ENCODE assay signal across 3 worm cellular contexts in genomic region chrII:7182630-7183029, ce11.
TF ChIP-seq lines count a peak whose summit lies in the region.

No protein-coding gene starts in this region.

TF ChIP-seq in whole organism, L1 larva, 84 proteins besides CTCF, POLR2A, EP300 and RAD21 (continued from another document):
- TF ChIP-seq skn-1 (tag; optimal IDR thresholded peaks at IDR 0.05; lab: Kevin White, UChicago) (no peak), hpl-2 (GFP tag; optimal IDR thresholded peaks at IDR 0.05; lab: Kevin White, UChicago) (no peak), hlh-4 (tag; optimal IDR thresholded peaks at IDR 0.05; lab: Kevin White, UChicago) (no peak), lin-14 (GFP tag; optimal IDR thresholded peaks at IDR 0.05; lab: Kevin White, UChicago) (peak; percentile 83), xbp-1 (tag; optimal IDR thresholded peaks at IDR 0.05; lab: Kevin White, UChicago) (peak; percentile 10), egl-13 (tag; optimal IDR thresholded peaks at IDR 0.05; lab: Kevin White, UChicago) (peak; percentile 37), lin-35 (GFP tag; optimal IDR thresholded peaks at IDR 0.05; lab: Kevin White, UChicago) (peak in 1 of 2 experiments; percentile 9), ceh-90 (tag; optimal IDR thresholded peaks at IDR 0.05; lab: Kevin White, UChicago) (no peak), lsy-2 (tag; optimal IDR thresholded peaks at IDR 0.05; lab: Kevin White, UChicago) (peak; percentile 25 to 50), mep-1 (tag; optimal IDR thresholded peaks at IDR 0.05; lab: Kevin White, UChicago) (peak; percentile 35), nhr-71 (tag; optimal IDR thresholded peaks at IDR 0.05; lab: Kevin White, UChicago) (peak; percentile 41), efl-1 (optimal IDR thresholded peaks at IDR 0.05; lab: Kevin White, UChicago) (peak in 1 of 2 experiments; percentile 6), efl-1 (GFP tag; optimal IDR thresholded peaks at IDR 0.05 in 1 of 2; lab: Kevin White, UChicago) (peak in 1 of 2 experiments; percentile 74)

TF ChIP-seq in whole organism, L2 larva, 48 proteins besides CTCF, POLR2A, EP300 and RAD21 (continued from another document):
- no peak for TF ChIP-seq ceh-16 (tag; optimal IDR thresholded peaks at IDR 0.05; lab: Kevin White, UChicago)
- no peak for TF ChIP-seq ama-1 (optimal IDR thresholded peaks at IDR 0.05; lab: Kevin White, UChicago)
- TF ChIP-seq lin-39 (tag; optimal IDR thresholded peaks at IDR 0.05; lab: Kevin White, UChicago), result no peak
- TF ChIP-seq mab-5 (tag; optimal IDR thresholded peaks at IDR 0.05; lab: Kevin White, UChicago), result no peak
- TF ChIP-seq lin-11 (tag; optimal IDR thresholded peaks at IDR 0.05; lab: Kevin White, UChicago), result peak; percentile 31
- peak; percentile 64 for TF ChIP-seq C34F6.9 (tag; optimal IDR thresholded peaks at IDR 0.05; lab: Kevin White, UChicago)
- no peak for TF ChIP-seq dmd-4 (tag; optimal IDR thresholded peaks at IDR 0.05; lab: Kevin White, UChicago)
- no peak for TF ChIP-seq R02D3.7 (tag; optimal IDR thresholded peaks at IDR 0.05; lab: Kevin White, UChicago)
- peak; percentile 50 for TF ChIP-seq unc-55 (GFP tag; optimal IDR thresholded peaks at IDR 0.05; lab: Kevin White, UChicago)
- TF ChIP-seq nhr-129 (tag; optimal IDR thresholded peaks at IDR 0.05; lab: Kevin White, UChicago), result peak; percentile 12
- no peak for TF ChIP-seq ztf-4 (tag; optimal IDR thresholded peaks at IDR 0.05; lab: Kevin White, UChicago)
- no peak for TF ChIP-seq nhr-10 (tag; optimal IDR thresholded peaks at IDR 0.05; lab: Kevin White, UChicago)
- no peak for TF ChIP-seq peb-1 (tag; optimal IDR thresholded peaks at IDR 0.05; lab: Kevin White, UChicago)
- no peak for TF ChIP-seq nhr-6 (tag; optimal IDR thresholded peaks at IDR 0.05; lab: Kevin White, UChicago)
- no peak for TF ChIP-seq unc-62 (GFP tag; optimal IDR thresholded peaks at IDR 0.05; lab: Kevin White, UChicago)
- TF ChIP-seq alr-1 (tag; optimal IDR thresholded peaks at IDR 0.05; lab: Kevin White, UChicago), result no peak
- no peak for TF ChIP-seq nhr-237 (tag; optimal IDR thresholded peaks at IDR 0.05; lab: Kevin White, UChicago)
- no peak for TF ChIP-seq skn-1 (tag; optimal IDR thresholded peaks at IDR 0.05; lab: Kevin White, UChicago)
- TF ChIP-seq sem-4 (tag; optimal IDR thresholded peaks at IDR 0.05; lab: Kevin White, UChicago), result no peak
- no peak for TF ChIP-seq elt-3 (tag; optimal IDR thresholded peaks at IDR 0.05; lab: Kevin White, UChicago)
- no peak for TF ChIP-seq fos-1 (tag; optimal IDR thresholded peaks at IDR 0.05; lab: Kevin White, UChicago)
- no peak for TF ChIP-seq unc-39 (tag; optimal IDR thresholded peaks at IDR 0.05; lab: Kevin White, UChicago)
- no peak for TF ChIP-seq elt-1 (tag; optimal IDR thresholded peaks at IDR 0.05; lab: Kevin White, UChicago)
- no peak for TF ChIP-seq Y55F3AM.14 (GFP tag; optimal IDR thresholded peaks at IDR 0.05; lab: Kevin White, UChicago)
- TF ChIP-seq nhr-21 (tag; optimal IDR thresholded peaks at IDR 0.05; lab: Kevin White, UChicago), result no peak
- no peak for TF ChIP-seq ceh-82 (tag; optimal IDR thresholded peaks at IDR 0.05; lab: Kevin White, UChicago)
- no peak for TF ChIP-seq zag-1 (tag; optimal IDR thresholded peaks at IDR 0.05; lab: Kevin White, UChicago)
- TF ChIP-seq gmeb-1 (tag; optimal IDR thresholded peaks at IDR 0.05; lab: Kevin White, UChicago), result no peak
- TF ChIP-seq ZK546.5 (tag; optimal IDR thresholded peaks at IDR 0.05; lab: Kevin White, UChicago), result no peak
- TF ChIP-seq nhr-77 (tag; optimal IDR thresholded peaks at IDR 0.05; lab: Kevin White, UChicago), result no peak
- no peak for TF ChIP-seq ztf-1 (GFP tag; conservative IDR thresholded peaks at IDR 0.05; lab: Robert Waterston, UW)
- TF ChIP-seq aly-2 (tag; optimal IDR thresholded peaks at IDR 0.05; lab: Kevin White, UChicago), result no peak
- no peak for TF ChIP-seq sma-3 (GFP tag; optimal IDR thresholded peaks at IDR 0.05; lab: Kevin White, UChicago)

TF ChIP-seq in whole organism, late embryonic, 69 proteins besides CTCF, POLR2A, EP300 and RAD21 (continued from another document):
- TF ChIP-seq unc-42 (tag; optimal IDR thresholded peaks at IDR 0.05; lab: Kevin White, UChicago), result peak; percentile 79
- no peak for TF ChIP-seq ceh-34 (tag; optimal IDR thresholded peaks at IDR 0.05; lab: Kevin White, UChicago)
- no peak for TF ChIP-seq sdc-2 (tag; optimal IDR thresholded peaks at IDR 0.05; lab: Kevin White, UChicago)
- no peak for TF ChIP-seq pat-9 (tag; optimal IDR thresholded peaks at IDR 0.05; lab: Kevin White, UChicago)
- no peak for TF ChIP-seq gmeb-2 (tag; optimal IDR thresholded peaks at IDR 0.05; lab: Kevin White, UChicago)
- no peak for TF ChIP-seq ama-1 (optimal IDR thresholded peaks at IDR 0.05; lab: Kevin White, UChicago)
- no peak for TF ChIP-seq pax-1 (tag; optimal IDR thresholded peaks at IDR 0.05; lab: Kevin White, UChicago)
- no peak for TF ChIP-seq C38D4.7 (GFP tag; optimal IDR thresholded peaks at IDR 0.05; lab: Kevin White, UChicago)
- TF ChIP-seq tbx-2 (tag; optimal IDR thresholded peaks at IDR 0.05; lab: Kevin White, UChicago), result peak; percentile 0
- no peak for TF ChIP-seq ceh-6 (GFP tag; optimal IDR thresholded peaks at IDR 0.05; lab: Kevin White, UChicago)
- TF ChIP-seq fax-1 (tag; optimal IDR thresholded peaks at IDR 0.05; lab: Kevin White, UChicago), result no peak
- peak; percentile 38 for TF ChIP-seq ceh-31 (tag; optimal IDR thresholded peaks at IDR 0.05; lab: Kevin White, UChicago)
- no peak for TF ChIP-seq hlh-13 (GFP tag; optimal IDR thresholded peaks at IDR 0.05; lab: Kevin White, UChicago)
- TF ChIP-seq lin-11 (tag; optimal IDR thresholded peaks at IDR 0.05; lab: Kevin White, UChicago), result no peak
- no peak for TF ChIP-seq hlh-6 (tag; optimal IDR thresholded peaks at IDR 0.05; lab: Kevin White, UChicago)
- no peak for TF ChIP-seq che-1 (tag; optimal IDR thresholded peaks at IDR 0.05; lab: Kevin White, UChicago)
- TF ChIP-seq ceh-19 (GFP tag; optimal IDR thresholded peaks at IDR 0.05; lab: Kevin White, UChicago), result peak; percentile 17
- TF ChIP-seq zip-5 (tag; optimal IDR thresholded peaks at IDR 0.05; lab: Kevin White, UChicago), result no peak
- TF ChIP-seq sox-2 (GFP tag; IDR thresholded peaks at IDR 0.05; lab: Robert Waterston, UW), result no peak
- peak; percentile 27 for TF ChIP-seq nfya-1 (tag; optimal IDR thresholded peaks at IDR 0.05; lab: Kevin White, UChicago)
- no peak for TF ChIP-seq nhr-232 (tag; optimal IDR thresholded peaks at IDR 0.05; lab: Kevin White, UChicago)
- no peak for TF ChIP-seq pha-4 (tag; optimal IDR thresholded peaks at IDR 0.05; lab: Kevin White, UChicago)
- TF ChIP-seq tbx-7 (tag; optimal IDR thresholded peaks at IDR 0.05; lab: Kevin White, UChicago), result no peak
- TF ChIP-seq unc-3 (GFP tag; conservative IDR thresholded peaks at IDR 0.05; lab: Robert Waterston, UW), result no peak
- no peak for TF ChIP-seq unc-3 (tag; optimal IDR thresholded peaks at IDR 0.05; lab: Kevin White, UChicago)
- TF ChIP-seq ceh-9 (tag; optimal IDR thresholded peaks at IDR 0.05; lab: Kevin White, UChicago), result no peak
- no peak for TF ChIP-seq ahr-1 (tag; optimal IDR thresholded peaks at IDR 0.05; lab: Kevin White, UChicago)
- TF ChIP-seq ets-4 (tag; optimal IDR thresholded peaks at IDR 0.05; lab: Kevin White, UChicago), result no peak
- TF ChIP-seq pros-1 (tag; optimal IDR thresholded peaks at IDR 0.05; lab: Kevin White, UChicago), result no peak
- no peak for TF ChIP-seq K02D7.2 (tag; optimal IDR thresholded peaks at IDR 0.05; lab: Kevin White, UChicago)
- TF ChIP-seq odd-2 (tag; optimal IDR thresholded peaks at IDR 0.05; lab: Kevin White, UChicago), result no peak
